Fruit fly (Drosophila melanogaster): Measurements from ENCODE around the gene Eaf6.

Eaf6 gene

dm6 chr3L:5654403-5654883, 46.3 kb upstream of the Eaf6 start, which contains the start of gene lin-28 (continued):
- TF ChIP-seq CG30403 (GFP tag; optimal IDR thresholded peaks at IDR 0.05), result no peak
- TF ChIP-seq so (GFP tag; IDR thresholded peaks at IDR 0.05), result no peak
- no peak for TF ChIP-seq CG11696 (GFP tag; IDR thresholded peaks at IDR 0.05)
- TF ChIP-seq kni (GFP tag; optimal IDR thresholded peaks at IDR 0.05), result peak; percentile 92
- no peak for TF ChIP-seq CG1832 (GFP tag; optimal IDR thresholded peaks at IDR 0.05)
- peak; percentile 69 for TF ChIP-seq chm (GFP tag; IDR thresholded peaks at IDR 0.05)
- no peak for TF ChIP-seq CG4730 (GFP tag; IDR thresholded peaks at IDR 0.05)
- TF ChIP-seq Trl (optimal IDR thresholded peaks at IDR 0.05), result peak; percentile 81 to 83
- peak; percentile 6 for TF ChIP-seq Trl (GFP tag; optimal IDR thresholded peaks at IDR 0.05)
- peak; percentile 83 for TF ChIP-seq D (optimal IDR thresholded peaks at IDR 0.05)
- TF ChIP-seq D (GFP tag; optimal IDR thresholded peaks at IDR 0.05), result no peak
- no peak for TF ChIP-seq CG12299 (tag; optimal IDR thresholded peaks at IDR 0.05)
- no peak for TF ChIP-seq zfh1 (GFP tag; IDR thresholded peaks at IDR 0.05)
- TF ChIP-seq ttk (GFP tag; IDR thresholded peaks at IDR 0.05), result no peak
- TF ChIP-seq E2f2 (GFP tag; IDR thresholded peaks at IDR 0.05), result no peak
- no peak for TF ChIP-seq Aef1 (GFP tag; IDR thresholded peaks at IDR 0.05)
- TF ChIP-seq CoRest (tag; optimal IDR thresholded peaks at IDR 0.05), result peak; percentile 13
- peak; percentile 52; the same call in 1 of the 2 replicates for TF ChIP-seq CG42726 (GFP tag; IDR thresholded peaks at IDR 0.05; ENCODE audit: partially characterized antibody)
- peak; percentile 20; the same call in 1 of the 2 replicates for TF ChIP-seq HLH3B (GFP tag; IDR thresholded peaks at IDR 0.05)
- TF ChIP-seq ro (GFP tag; IDR thresholded peaks at IDR 0.05), result no peak
- no peak for TF ChIP-seq ind (GFP tag; optimal IDR thresholded peaks at IDR 0.05)
- TF ChIP-seq CG18011 (GFP tag; optimal IDR thresholded peaks at IDR 0.05), result no peak
- peak; percentile 20 for TF ChIP-seq ewg (GFP tag; optimal IDR thresholded peaks at IDR 0.05)
- TF ChIP-seq lov (optimal IDR thresholded peaks at IDR 0.05), result no peak
- TF ChIP-seq lov (GFP tag; IDR thresholded peaks at IDR 0.05), result 0 out of 3 replicates have a peak, but pooled peaks have one; percentile 52
- peak; percentile 13 for TF ChIP-seq D19A (tag; optimal IDR thresholded peaks at IDR 0.05)

dm6 chr3L:5643733-5644132, 35.6 kb upstream of the Eaf6 start:
- TF ChIP-seq CG14860 (GFP tag; IDR thresholded peaks at IDR 0.05; ENCODE audit: partially characterized antibody), result no peak
- no peak for TF ChIP-seq HLHmδ (GFP tag; optimal IDR thresholded peaks at IDR 0.05)
- TF ChIP-seq jigr1 (GFP tag; IDR thresholded peaks at IDR 0.05), result no peak

- TF ChIP-seq CG4730 (GFP tag; IDR thresholded peaks at IDR 0.05) (no peak), Ets97D (GFP tag; optimal IDR thresholded peaks at IDR 0.05) (no peak), Hand (GFP tag; optimal IDR thresholded peaks at IDR 0.05) (no peak), CG8765 (GFP tag; IDR thresholded peaks at IDR 0.05) (no peak), dm (GFP tag; optimal IDR thresholded peaks at IDR 0.05) (no peak), NC2β (GFP tag; optimal IDR thresholded peaks at IDR 0.05) (no peak), Mes4 (GFP tag; optimal IDR thresholded peaks at IDR 0.05) (no peak), H2.0 (GFP tag; IDR thresholded peaks at IDR 0.05) (no peak), HLH4C (GFP tag; IDR thresholded peaks at IDR 0.05; ENCODE audit: partially characterized antibody) (no peak), Lim3 (GFP tag; IDR thresholded peaks at IDR 0.05) (no peak), nmo (GFP tag; optimal IDR thresholded peaks at IDR 0.05) (no peak), CG6854 (GFP tag; optimal IDR thresholded peaks at IDR 0.05) (no peak)
These were observed 34.7 kb upstream of the Eaf6 start for dm6 chr3L:5642837-5643236.
